Worm (Caenorhabditis elegans): ENCODE measurements around the gene C14C11.1.

DNA sequence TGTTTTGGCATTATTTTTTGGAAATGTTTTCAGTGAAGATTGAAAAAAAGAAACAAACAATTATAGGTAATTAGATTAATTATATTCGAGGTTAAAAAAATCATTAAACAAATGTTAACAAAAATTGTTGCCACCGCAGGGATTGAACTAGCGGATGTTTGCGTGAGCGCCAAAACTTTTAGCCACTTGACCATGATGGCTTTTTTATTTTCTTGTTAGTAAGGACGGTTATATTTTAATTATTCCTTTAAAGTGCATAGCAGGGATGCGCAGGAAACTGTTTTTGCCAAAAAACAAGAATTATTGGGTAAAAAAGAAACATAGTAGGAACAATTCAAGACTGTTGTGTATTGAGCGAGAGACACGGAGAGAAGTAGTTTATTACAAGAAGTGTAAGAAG is 3.9 kb downstream of the C14C11.1 start:
- TF ChIP-seq mab-5 (tag; optimal IDR thresholded peaks at IDR 0.05) = no peak
- no peak for TF ChIP-seq unc-39 (tag; optimal IDR thresholded peaks at IDR 0.05)
- TF ChIP-seq R02D3.7 (tag; optimal IDR thresholded peaks at IDR 0.05) = no peak
- TF ChIP-seq skn-1 (tag; optimal IDR thresholded peaks at IDR 0.05) = no peak
- no peak for TF ChIP-seq ama-1 (optimal IDR thresholded peaks at IDR 0.05)
